Worm (Caenorhabditis elegans) whole organism, young adult: ENCODE measurements around the gene srxa-10.

ENCODE experiments used
- C06A6.2 ChIP-seq: fragments of 200-800 bp; sonication (Bioruptor generic); conservative IDR thresholded peaks from 2 replicates; pipeline ENCODE4 v1.3.6; 2022; ENCODE audit warnings: missing genetic modification characterization, missing compliant biosample characterization
- F22D6.2 ChIP-seq: sonication (generic microtip); optimal IDR thresholded peaks from 2 replicates; lab custom pipeline; 2016; ENCODE audit warnings: mild to moderate bottlenecking, missing genetic modification characterization, missing compliant biosample characterization
- F37B4.10 ChIP-seq: fragments of 200-800 bp; sonication (Bioruptor generic); IDR thresholded peaks from 2 replicates; pipeline ENCODE4 v1.3.6; 2022; ENCODE audit warnings: missing genetic modification characterization, missing compliant biosample characterization
- T26A5.8 ChIP-seq: sonication (generic microtip); optimal IDR thresholded peaks from 2 replicates; lab custom pipeline; 2016; ENCODE audit warnings: missing genetic modification characterization, missing compliant biosample characterization
- ama-1 ChIP-seq, 3 experiments: fragments of 150-350 bp in 1 of 3; sonication (generic microtip) in 2 of 3; optimal IDR thresholded peaks; 2 replicates each; lab custom pipeline; 2014 to 2018; ENCODE audit warnings: missing biosample characterization in 2 of 3, missing genetic modification characterization in 2 of 3, missing genetic modification reagents in 2 of 3
- ccch-3 ChIP-seq: fragments of 200-800 bp; sonication (Bioruptor generic); optimal IDR thresholded peaks from 2 replicates; lab custom pipeline; 2018; ENCODE audit warnings: mild to moderate bottlenecking, missing genetic modification characterization, missing compliant biosample characterization
- ceh-40 ChIP-seq: fragments of 200-800 bp; sonication (Bioruptor generic); IDR thresholded peaks from 2 replicates; pipeline ENCODE4 v1.3.6; 2022; ENCODE audit warnings: missing genetic modification characterization, missing compliant biosample characterization
- ceh-91 ChIP-seq: fragments of 200-800 bp; sonication (Bioruptor generic); IDR thresholded peaks from 2 replicates; pipeline ENCODE4 v1.3.6; 2022; ENCODE audit warnings: missing genetic modification reagents, missing genetic modification characterization, missing compliant biosample characterization
- efl-1 ChIP-seq: fragments of 150-350 bp; optimal IDR thresholded peaks from 2 replicates; lab custom pipeline; 2014; ENCODE audit warnings: missing biosample characterization, missing genetic modification reagents, missing genetic modification characterization
- madf-10 ChIP-seq: sonication (generic microtip); optimal IDR thresholded peaks from 2 replicates; lab custom pipeline; 2016; ENCODE audit warnings: mild to moderate bottlenecking, missing genetic modification characterization, missing compliant biosample characterization
- mel-28 ChIP-seq: sonication (generic microtip); optimal IDR thresholded peaks from 2 replicates; lab custom pipeline; 2016; ENCODE audit warnings: borderline replicate concordance, mild to moderate bottlenecking, missing genetic modification characterization, missing compliant biosample characterization
- pha-4 ChIP-seq: fragments of 150-350 bp; sonication (generic microtip); optimal IDR thresholded peaks from 2 replicates; lab custom pipeline; 2014; ENCODE audit warnings: missing biosample characterization, missing genetic modification reagents, missing genetic modification characterization
- snpc-1.3 ChIP-seq: sonication (generic microtip); optimal IDR thresholded peaks from 2 replicates; lab custom pipeline; 2017; ENCODE audit warnings: missing genetic modification characterization, mild to moderate bottlenecking, missing compliant biosample characterization, antibody characterized with exemption, moderate library complexity, missing genotype, missing genetic modification reagents; ENCODE audit not compliant: insufficient read depth

- no peak for TF ChIP-seq ceh-40 (GFP tag; lab: Robert Waterston, UW)
- no peak for TF ChIP-seq madf-10 (tag; lab: Kevin White, UChicago)
- no peak for TF ChIP-seq F22D6.2 (tag; lab: Kevin White, UChicago)
- TF ChIP-seq F37B4.10 (GFP tag; lab: Robert Waterston, UW) = no peak
- TF ChIP-seq pha-4 = no peak
- no peak for TF ChIP-seq mel-28 (tag; lab: Kevin White, UChicago)
- no peak for TF ChIP-seq efl-1 (GFP tag; lab: Kevin White, UChicago)
- no peak for TF ChIP-seq ama-1 (optimal IDR thresholded peaks at IDR 0.05; lab: Kevin White, UChicago)
- TF ChIP-seq ama-1 (GFP tag; optimal IDR thresholded peaks at IDR 0.05; lab: Kevin White, UChicago) = no peak
- TF ChIP-seq ceh-91 (GFP tag; lab: Robert Waterston, UW) = no peak
- no peak for TF ChIP-seq C06A6.2
- no peak for TF ChIP-seq ccch-3 (GFP tag; lab: Kevin White, UChicago)
- TF ChIP-seq T26A5.8 = no peak
- no peak for TF ChIP-seq snpc-1.3
Measured at ce11 chrIII:9843715-9844114, 47.4 kb upstream of the srxa-10 start, which contains the start of gene K11H3.5.
